Worm (Caenorhabditis elegans) whole organism, L4 larva: ENCODE measurements around the gene T20F7.1.
"Not testable (repeated sequence)": the region's sequence is repeated elsewhere in the genome, so short reads cannot be mapped to it uniquely, and the experiment has no call there.

ENCODE experiments used
- D1046.2 ChIP-seq: fragments of 200-800 bp; sonication (Bioruptor generic); IDR thresholded peaks from 2 replicates; pipeline ENCODE4 v1.3.6; 2022; ENCODE audit warnings: missing genetic modification characterization, missing compliant biosample characterization
- ceh-28 ChIP-seq: fragments of 150-350 bp; optimal IDR thresholded peaks from 2 replicates; lab custom pipeline; 2014; ENCODE audit warnings: missing biosample characterization, missing genetic modification reagents, missing genetic modification characterization
- lir-3 ChIP-seq: sonication (generic microtip); optimal IDR thresholded peaks from 2 replicates; lab custom pipeline; 2016; ENCODE audit warnings: mild to moderate bottlenecking, missing genetic modification characterization, missing compliant biosample characterization
- lsy-2 ChIP-seq, 2 experiments: fragments of 150-350 bp in 1 of 2; sonication (generic microtip) in 1 of 2; optimal IDR thresholded peaks; 2 replicates each; lab custom pipeline; 2014 to 2017; ENCODE audit warnings: missing biosample characterization in 2 of 2, missing genetic modification characterization in 2 of 2
- mxl-2 ChIP-seq: fragments of 200-800 bp; sonication (Bioruptor generic); conservative IDR thresholded peaks from 2 replicates; pipeline ENCODE4 v1.3.6; 2022; ENCODE audit warnings: missing genetic modification reagents, missing genetic modification characterization, missing compliant biosample characterization
- nhr-10 ChIP-seq: fragments of 150-350 bp; optimal IDR thresholded peaks from 2 replicates; lab custom pipeline; 2014; ENCODE audit warnings: missing biosample characterization, missing genetic modification characterization
- nhr-11 ChIP-seq: fragments of 150-350 bp; optimal IDR thresholded peaks from 2 replicates; lab custom pipeline; 2014; ENCODE audit warnings: missing biosample characterization, missing genetic modification characterization
- nhr-111 ChIP-seq: fragments of 200-800 bp; sonication (Bioruptor generic); optimal IDR thresholded peaks from 2 replicates; lab custom pipeline; 2018; ENCODE audit warnings: mild to moderate bottlenecking, missing genetic modification characterization, missing compliant biosample characterization
- nhr-77 ChIP-seq: fragments of 150-350 bp; optimal IDR thresholded peaks from 2 replicates; lab custom pipeline; 2014; ENCODE audit warnings: missing biosample characterization, missing genetic modification characterization
- snpc-4 ChIP-seq: fragments of 150-350 bp; optimal IDR thresholded peaks from 2 replicates; lab custom pipeline; 2014; ENCODE audit warnings: missing biosample characterization, missing genetic modification characterization

- not testable (repeated sequence) for TF ChIP-seq nhr-111 (GFP tag; lab: Kevin White, UChicago); D1046.2 (GFP tag; lab: Robert Waterston, UW); lsy-2 (tag; optimal IDR thresholded peaks at IDR 0.05; lab: Kevin White, UChicago); nhr-77 (tag; lab: Kevin White, UChicago); ceh-28 (tag; lab: Kevin White, UChicago); snpc-4; lir-3 (tag; lab: Kevin White, UChicago); nhr-10; mxl-2
- peak; percentile 18 for TF ChIP-seq nhr-11 (tag; lab: Kevin White, UChicago)
Measured at ce11 chrX:16901906-16902383, 29.2 kb downstream of the T20F7.1 start.
